Fruit fly (Drosophila melanogaster) whole organism, embryonic: ENCODE results near the gene CG7924.

ENCODE experiments used
- Aef1 ChIP-seq: fragments of 200-800 bp; sonication (Bioruptor generic); IDR thresholded peaks from 3 replicates; pipeline ENCODE4 v1.3.6; 2022; ENCODE audit warnings: missing biosample characterization, missing genetic modification characterization
- Blimp-1 ChIP-seq: fragments of 200-800 bp; sonication (Bioruptor generic); optimal IDR thresholded peaks from 3 replicates; lab custom pipeline; 2018; ENCODE audit warnings: missing biosample characterization, missing genetic modification characterization, mild to moderate bottlenecking, moderate library complexity, missing genetic modification reagents
- CG10147 ChIP-seq: fragments of 200-800 bp; sonication (Bioruptor generic); optimal IDR thresholded peaks from 2 replicates; lab custom pipeline; 2019; ENCODE audit warnings: missing biosample characterization, mild to moderate bottlenecking, missing genetic modification characterization, moderate library complexity
- CG11247 ChIP-seq: fragments of 200-800 bp; sonication (Bioruptor generic); IDR thresholded peaks from 2 replicates; pipeline ENCODE4 v1.3.6; 2022; ENCODE audit warnings: missing biosample characterization, missing genetic modification characterization
- CG11398 ChIP-seq: fragments of 200-800 bp; sonication (Bioruptor generic); optimal IDR thresholded peaks from 2 replicates; lab custom pipeline; 2016; ENCODE audit warnings: missing biosample characterization, missing genetic modification characterization
- CG12219 ChIP-seq: fragments of 200-800 bp; sonication (Bioruptor generic); optimal IDR thresholded peaks from 3 replicates; lab custom pipeline; 2018; ENCODE audit warnings: missing biosample characterization, mild to moderate bottlenecking, missing genetic modification characterization
- CG12391 ChIP-seq: fragments of 200-800 bp; sonication (Bioruptor generic); optimal IDR thresholded peaks from 3 replicates; lab custom pipeline; 2018; ENCODE audit warnings: missing biosample characterization, mild to moderate bottlenecking, missing genetic modification characterization, moderate library complexity
- CG12942 ChIP-seq: fragments of 200-800 bp; sonication (Bioruptor generic); optimal IDR thresholded peaks from 3 replicates; lab custom pipeline; 2016; ENCODE audit warnings: missing biosample characterization, missing genetic modification characterization
- CG13894 ChIP-seq: fragments of 200-800 bp; sonication (Bioruptor generic); optimal IDR thresholded peaks from 3 replicates; lab custom pipeline; 2018; ENCODE audit warnings: missing biosample characterization, mild to moderate bottlenecking, missing genetic modification characterization, moderate library complexity
- CG15479 ChIP-seq: fragments of 200-800 bp; sonication (Bioruptor generic); optimal IDR thresholded peaks from 3 replicates; lab custom pipeline; 2019; ENCODE audit warnings: missing biosample characterization, mild to moderate bottlenecking, missing genetic modification characterization, moderate library complexity
- CG1602 ChIP-seq: fragments of 200-800 bp; sonication (Bioruptor generic); optimal IDR thresholded peaks from 3 replicates; lab custom pipeline; 2016; ENCODE audit warnings: missing biosample characterization, missing genetic modification characterization
- CG16863 ChIP-seq: fragments of 200-800 bp; sonication (Bioruptor generic); optimal IDR thresholded peaks from 3 replicates; lab custom pipeline; 2016; ENCODE audit warnings: missing biosample characterization, missing genetic modification characterization
- CG17328 ChIP-seq: fragments of 200-800 bp; sonication (Bioruptor generic); IDR thresholded peaks from 2 replicates; pipeline ENCODE4 v1.3.6; 2022; ENCODE audit warnings: missing biosample characterization, missing genetic modification characterization
- CG18262 ChIP-seq: fragments of 200-800 bp; optimal IDR thresholded peaks from 3 replicates; lab custom pipeline; 2019; ENCODE audit warnings: missing biosample characterization, mild to moderate bottlenecking, missing genetic modification characterization, moderate library complexity
- CG3281 ChIP-seq: fragments of 200-800 bp; sonication (Bioruptor generic); optimal IDR thresholded peaks from 3 replicates; lab custom pipeline; 2017; ENCODE audit warnings: missing biosample characterization, mild to moderate bottlenecking, missing genetic modification characterization
- CG43689 ChIP-seq: fragments of 200-800 bp; sonication (Bioruptor generic); IDR thresholded peaks from 2 replicates; pipeline ENCODE4 v1.3.6; 2022; ENCODE audit warnings: missing biosample characterization, missing genetic modification characterization
- CG4730 ChIP-seq: fragments of 200-800 bp; sonication (Bioruptor generic); IDR thresholded peaks from 2 replicates; pipeline ENCODE4 v1.3.6; 2022; ENCODE audit warnings: missing biosample characterization, missing genetic modification characterization
- CG7357 ChIP-seq: fragments of 200-800 bp; sonication (Bioruptor generic); IDR thresholded peaks from 3 replicates; pipeline ENCODE4 v1.3.6; 2022; ENCODE audit warnings: missing biosample characterization, missing genetic modification characterization
- CG7928 ChIP-seq: fragments of 200-800 bp; sonication (Bioruptor generic); optimal IDR thresholded peaks from 2 replicates; lab custom pipeline; 2017; ENCODE audit warnings: missing biosample characterization, mild to moderate bottlenecking, missing genetic modification characterization
- CG8388 ChIP-seq: fragments of 200-800 bp; sonication (Bioruptor generic); optimal IDR thresholded peaks from 2 replicates; lab custom pipeline; 2019; ENCODE audit warnings: missing biosample characterization, mild to moderate bottlenecking, missing genetic modification characterization, moderate library complexity
- Ets65A ChIP-seq: fragments of 200-800 bp; sonication (Bioruptor generic); peaks from one replicate; lab custom pipeline; 2016; ENCODE audit warnings: missing biosample characterization, missing genetic modification characterization
- Hey ChIP-seq: fragments of 200-800 bp; sonication (Bioruptor generic); optimal IDR thresholded peaks from 3 replicates; lab custom pipeline; 2018; ENCODE audit warnings: missing biosample characterization, mild to moderate bottlenecking, missing genetic modification characterization
- Lhr ChIP-seq: fragments of 200-800 bp; sonication (Bioruptor generic); optimal IDR thresholded peaks from 3 replicates; lab custom pipeline; 2017; ENCODE audit warnings: mild to moderate bottlenecking, missing biosample characterization, missing genetic modification reagents, missing genetic modification characterization
- NC2α ChIP-seq: fragments of 200-800 bp; sonication (Bioruptor generic); optimal IDR thresholded peaks from 2 replicates; lab custom pipeline; 2016; ENCODE audit warnings: missing biosample characterization, missing genetic modification characterization
- Nf-YC ChIP-seq: fragments of 200-800 bp; optimal IDR thresholded peaks from 3 replicates; lab custom pipeline; 2019; ENCODE audit warnings: missing biosample characterization, mild to moderate bottlenecking, missing genetic modification characterization, moderate library complexity
- Opbp ChIP-seq: fragments of 200-800 bp; sonication (Bioruptor generic); IDR thresholded peaks from 3 replicates; pipeline ENCODE4 v1.3.6; 2022; ENCODE audit warnings: missing biosample characterization, missing genetic modification characterization; ENCODE audit not compliant: partially characterized antibody
- PHDP ChIP-seq: fragments of 200-800 bp; sonication (Bioruptor generic); optimal IDR thresholded peaks from 3 replicates; lab custom pipeline; 2018; ENCODE audit warnings: missing biosample characterization, mild to moderate bottlenecking, missing genetic modification characterization, moderate library complexity
- Pdp1 ChIP-seq, 2 experiments: fragments of 200-800 bp; sonication (Bioruptor generic); optimal IDR thresholded peaks; 3 replicates each; lab custom pipeline; 2016; ENCODE audit warnings: missing biosample characterization in 2 of 2, missing genetic modification characterization in 2 of 2, mild to moderate bottlenecking in 1 of 2, moderate library complexity in 1 of 2
- Poxn ChIP-seq: fragments of 200-800 bp; sonication (Bioruptor generic); IDR thresholded peaks from 2 replicates; pipeline ENCODE4 v1.3.6; 2022; ENCODE audit warnings: missing biosample characterization, missing genetic modification characterization
- Rfx ChIP-seq: fragments of 200-800 bp; sonication (Bioruptor generic); IDR thresholded peaks from 2 replicates; pipeline ENCODE4 v1.3.6; 2022; ENCODE audit warnings: missing biosample characterization, missing genetic modification characterization
- Sox100B ChIP-seq: fragments of 200-800 bp; sonication (Bioruptor generic); optimal IDR thresholded peaks from 3 replicates; lab custom pipeline; 2018; ENCODE audit warnings: missing biosample characterization, mild to moderate bottlenecking, missing genetic modification characterization
- Tbp ChIP-seq: fragments of >200 bp; optimal IDR thresholded peaks from 2 replicates; lab custom pipeline; 2018; ENCODE audit warnings: missing biosample characterization, missing genetic modification characterization
- ac ChIP-seq: fragments of 200-800 bp; sonication (Bioruptor generic); optimal IDR thresholded peaks from 3 replicates; lab custom pipeline; 2017; ENCODE audit warnings: missing biosample characterization, mild to moderate bottlenecking, missing genetic modification characterization
- ap ChIP-seq: fragments of 200-800 bp; sonication (Bioruptor generic); IDR thresholded peaks from 2 replicates; pipeline ENCODE4 v1.3.6; 2022; ENCODE audit warnings: missing biosample characterization, missing genetic modification characterization
- crp ChIP-seq, 2 experiments: fragments of 200-800 bp; sonication (Bioruptor generic); optimal IDR thresholded peaks; 2 replicates in 1 of 2; 3 replicates in 1 of 2; lab custom pipeline; 2017; ENCODE audit warnings: missing biosample characterization in 2 of 2, missing genetic modification characterization in 2 of 2, mild to moderate bottlenecking in 1 of 2, moderate library complexity in 1 of 2
- dpn ChIP-seq, 2 experiments: fragments of 200-800 bp; sonication (Bioruptor generic); optimal IDR thresholded peaks; 3 replicates each; lab custom pipeline; 2016; ENCODE audit warnings: missing biosample characterization in 2 of 2, missing genetic modification characterization in 2 of 2
- emc ChIP-seq: fragments of 200-800 bp; sonication (Bioruptor generic); optimal IDR thresholded peaks from 2 replicates; lab custom pipeline; 2016; ENCODE audit warnings: missing biosample characterization, missing genetic modification characterization
- fd96Cb ChIP-seq: fragments of 200-800 bp; sonication (Bioruptor generic); optimal IDR thresholded peaks from 2 replicates; lab custom pipeline; 2018; ENCODE audit warnings: missing biosample characterization, mild to moderate bottlenecking, missing genetic modification characterization, moderate library complexity
- gem ChIP-seq: fragments of 200-800 bp; sonication (Bioruptor generic); optimal IDR thresholded peaks from 2 replicates; lab custom pipeline; 2019; ENCODE audit warnings: missing biosample characterization, mild to moderate bottlenecking, missing genetic modification characterization, moderate library complexity
- jing ChIP-seq: fragments of 200-800 bp; sonication (Bioruptor generic); optimal IDR thresholded peaks from 2 replicates; lab custom pipeline; 2018; ENCODE audit warnings: missing biosample characterization, mild to moderate bottlenecking, missing genetic modification characterization
- luna ChIP-seq: fragments of 200-800 bp; sonication (Bioruptor generic); optimal IDR thresholded peaks from 2 replicates; lab custom pipeline; 2016; ENCODE audit warnings: missing biosample characterization, missing genetic modification characterization
- nerfin-1 ChIP-seq: fragments of 200-800 bp; sonication (Bioruptor generic); optimal IDR thresholded peaks from 3 replicates; lab custom pipeline; 2019; ENCODE audit warnings: missing biosample characterization, mild to moderate bottlenecking, missing genetic modification characterization, moderate library complexity
- row ChIP-seq: fragments of 200-800 bp; sonication (Bioruptor generic); IDR thresholded peaks from 3 replicates; pipeline ENCODE4 v1.3.6; 2022; ENCODE audit warnings: missing biosample characterization, missing genetic modification characterization
- sc ChIP-seq, 3 experiments: fragments of >200 bp in 2 of 3; fragments of 200-800 bp in 1 of 3; sonication (Bioruptor generic) in 1 of 3; optimal IDR thresholded peaks; 2 replicates in 2 of 3; 3 replicates in 1 of 3; lab custom pipeline; 2017; ENCODE audit warnings: mild to moderate bottlenecking in 1 of 3, missing biosample characterization in 1 of 3, missing genetic modification characterization in 1 of 3, missing genetic modification reagents in 1 of 3
- trem ChIP-seq: fragments of 200-800 bp; optimal IDR thresholded peaks from 3 replicates; lab custom pipeline; 2019; ENCODE audit warnings: missing biosample characterization, mild to moderate bottlenecking, missing genetic modification characterization, moderate library complexity
- ttk ChIP-seq: fragments of 200-800 bp; sonication (Bioruptor generic); IDR thresholded peaks from 2 replicates; pipeline ENCODE4 v2.1.2; 2022; ENCODE audit warnings: missing biosample characterization, missing genetic modification characterization
- wek ChIP-seq: fragments of 200-800 bp; sonication (Bioruptor generic); optimal IDR thresholded peaks from 3 replicates; lab custom pipeline; 2018; ENCODE audit warnings: missing biosample characterization, mild to moderate bottlenecking, missing genetic modification characterization, moderate library complexity
- zen2 ChIP-seq: fragments of 200-800 bp; sonication (Bioruptor generic); IDR thresholded peaks from 3 replicates; pipeline ENCODE4 v1.3.6; 2022; ENCODE audit warnings: missing biosample characterization, missing genetic modification characterization; ENCODE audit not compliant: partially characterized antibody

The CG7924 gene

dm6 chr3L:14189957-14190624, 43.2 kb upstream of the CG7924 start (continued):
- TF ChIP-seq Sox100B (GFP tag; lab: Kevin White, UChicago) (peak; percentile 26), Poxn (no peak), CG13894 (tag; lab: Kevin White, UChicago) (no peak), CG12391 (tag; lab: Kevin White, UChicago) (peak; percentile 59), CG11247 (GFP tag; lab: Robert Waterston, UW) (peak; percentile 64; the same call in 1 of the 2 replicates), CG7928 (GFP tag; lab: Kevin White, UChicago) (no peak), Tbp (GFP tag; lab: Kevin White, UChicago) (no peak), Ets65A (GFP tag; lab: Kevin White, UChicago) (no peak), dpn (GFP tag; optimal IDR thresholded peaks at IDR 0.05; lab: Kevin White, UChicago) (peak in 1 of 2 experiments; percentile 36), luna (GFP tag; lab: Kevin White, UChicago) (no peak), row (peak; percentile 90), ap (GFP tag; lab: Robert Waterston, UW) (peak; percentile 35; the same call in 1 of the 2 replicates), CG8388 (GFP tag; lab: Kevin White, UChicago) (no peak), CG43689 (no peak), Hey (no peak), Nf-YC (tag; lab: Kevin White, UChicago) (peak; percentile 37), jing (GFP tag; lab: Kevin White, UChicago) (no peak), ac (GFP tag; lab: Kevin White, UChicago) (no peak), CG10147 (peak; percentile 37), Blimp-1 (GFP tag; lab: Kevin White, UChicago) (peak; percentile 95), CG18262 (tag; lab: Kevin White, UChicago) (peak; percentile 55), CG11398 (GFP tag; lab: Kevin White, UChicago) (no peak), gem (peak; percentile 16), PHDP (tag; lab: Kevin White, UChicago) (peak; percentile 60), Rfx (peak; percentile 83), Pdp1 (GFP tag; optimal IDR thresholded peaks at IDR 0.05; lab: Kevin White, UChicago) (no peak), Opbp (GFP tag; lab: Robert Waterston, UW) (peak; percentile 51; the same call in 2 of the 3 replicates), CG17328 (GFP tag; lab: Robert Waterston, UW) (peak; percentile 89), crp (GFP tag; optimal IDR thresholded peaks at IDR 0.05; lab: Kevin White, UChicago) (no peak), emc (GFP tag; lab: Kevin White, UChicago) (peak; percentile 11), CG4730 (GFP tag; lab: Robert Waterston, UW) (0 out of 2 replicates have a peak, but pooled peaks have one; percentile 34), Lhr (no peak), CG16863 (GFP tag; lab: Kevin White, UChicago) (no peak), CG15479 (GFP tag; lab: Kevin White, UChicago) (no peak), nerfin-1 (tag; lab: Kevin White, UChicago) (no peak), trem (tag; lab: Kevin White, UChicago) (peak; percentile 41), CG1602 (no peak), ttk (GFP tag; lab: Robert Waterston, UW) (0 out of 2 replicates have a peak, but pooled peaks have one; percentile 15), Aef1 (GFP tag; lab: Robert Waterston, UW) (peak; percentile 65), CG3281 (GFP tag; lab: Kevin White, UChicago) (peak; percentile 80), CG12219 (GFP tag; lab: Kevin White, UChicago) (peak; percentile 37), CG12942 (GFP tag; lab: Kevin White, UChicago) (peak; percentile 14), fd96Cb (tag; lab: Kevin White, UChicago) (peak; percentile 64), CG7357 (peak; percentile 92), wek (no peak), zen2 (GFP tag; lab: Robert Waterston, UW) (no peak), NC2α (GFP tag; lab: Kevin White, UChicago) (no peak), sc (optimal IDR thresholded peaks at IDR 0.05; lab: Kevin White, UChicago) (no peak), sc (GFP tag; optimal IDR thresholded peaks at IDR 0.05; lab: Kevin White, UChicago) (no peak)
